Worm (Caenorhabditis elegans) whole organism, L3 larva: ENCODE results near the gene T10H4.4.

ENCODE experiments used
- ceh-28 ChIP-seq: fragments of 150-350 bp; optimal IDR thresholded peaks from 2 replicates; lab custom pipeline; 2014; ENCODE audit warnings: missing biosample characterization, missing genetic modification reagents, missing genetic modification characterization
- fos-1 ChIP-seq: fragments of 150-350 bp; optimal IDR thresholded peaks from 2 replicates; lab custom pipeline; 2014; ENCODE audit warnings: missing biosample characterization, missing genetic modification characterization
- lin-15B ChIP-seq: fragments of 150-350 bp; optimal IDR thresholded peaks from 2 replicates; lab custom pipeline; 2014; ENCODE audit warnings: missing biosample characterization, missing genetic modification characterization
- nhr-12 ChIP-seq: fragments of 150-350 bp; optimal IDR thresholded peaks from 2 replicates; lab custom pipeline; 2014; ENCODE audit warnings: missing biosample characterization, missing genetic modification characterization
- nhr-76 ChIP-seq: fragments of 150-350 bp; sonication (generic microtip); optimal IDR thresholded peaks from 5 replicates; lab custom pipeline; 2014; ENCODE audit warnings: missing biosample characterization, missing genetic modification characterization
- pha-4 ChIP-seq: fragments of 150-350 bp; optimal IDR thresholded peaks from 2 replicates; lab custom pipeline; 2014; ENCODE audit warnings: missing biosample characterization, missing genetic modification reagents, missing genetic modification characterization
- skn-1 ChIP-seq: fragments of 150-350 bp; optimal IDR thresholded peaks from 2 replicates; lab custom pipeline; 2014; ENCODE audit warnings: missing biosample characterization, missing genetic modification characterization
- zag-1 ChIP-seq: fragments of 150-350 bp; optimal IDR thresholded peaks from 2 replicates; lab custom pipeline; 2014; ENCODE audit warnings: missing biosample characterization, missing genetic modification characterization

ce11 chrV:15305502-15305901, 33.3 kb upstream of the T10H4.4 start, which contains the start of gene T26H8.5:
- TF ChIP-seq pha-4 (no peak), nhr-76 (tag; lab: Kevin White, UChicago) (no peak), skn-1 (tag; lab: Kevin White, UChicago) (no peak), ceh-28 (tag; lab: Kevin White, UChicago) (no peak), fos-1 (tag; lab: Kevin White, UChicago) (no peak), nhr-12 (no peak), zag-1 (no peak), lin-15B (tag; lab: Kevin White, UChicago) (no peak)
